Worm (Caenorhabditis elegans) whole organism, L4 larva: Measurements from ENCODE around the gene F55G1.7.
A peak's percentile ranks its signal among the peaks of the same experiment; 100 is the strongest.

ENCODE experiments used
- F49E8.2 ChIP-seq: sonication (generic microtip); optimal IDR thresholded peaks from 2 replicates; lab custom pipeline; 2016; ENCODE audit warnings: missing compliant biosample characterization, mild to moderate bottlenecking, missing genetic modification characterization, borderline replicate concordance
- Y75B8A.6 ChIP-seq: fragments of 200-800 bp; sonication (Bioruptor generic); IDR thresholded peaks from 2 replicates; pipeline ENCODE4 v1.3.6; 2022; ENCODE audit warnings: missing genetic modification reagents, missing genetic modification characterization, missing compliant biosample characterization
- ZK337.2 ChIP-seq: fragments of 200-800 bp; sonication (Bioruptor generic); IDR thresholded peaks from 2 replicates; pipeline ENCODE4 v1.3.6; 2022; ENCODE audit warnings: missing genetic modification reagents, missing genetic modification characterization, missing compliant biosample characterization
- ZK546.5 ChIP-seq, 2 experiments: sonication (generic microtip); optimal IDR thresholded peaks; 2 replicates each; lab custom pipeline; 2017; ENCODE audit warnings: missing biosample characterization in 2 of 2, missing genetic modification characterization in 2 of 2
- aha-1 ChIP-seq: fragments of 150-350 bp; peaks from one replicate; lab custom pipeline; 2014; ENCODE audit warnings: missing biosample characterization, missing genetic modification characterization
- aly-2 ChIP-seq: sonication (generic microtip); optimal IDR thresholded peaks from 2 replicates; lab custom pipeline; 2018; ENCODE audit warnings: missing biosample characterization, missing genetic modification characterization
- ama-1 ChIP-seq: fragments of 150-350 bp; optimal IDR thresholded peaks from 2 replicates; lab custom pipeline; 2014; ENCODE audit warnings: inconsistent platforms, mixed read lengths
- ceh-32 ChIP-seq: sonication (generic microtip); optimal IDR thresholded peaks from 2 replicates; lab custom pipeline; 2016; ENCODE audit warnings: mild to moderate bottlenecking, missing genetic modification characterization, missing compliant biosample characterization; ENCODE audit not compliant: poor library complexity
- ceh-44 ChIP-seq: fragments of 200-800 bp; sonication (Bioruptor generic); IDR thresholded peaks from 2 replicates; pipeline ENCODE4 v1.3.6; 2022; ENCODE audit warnings: missing genetic modification reagents, missing genetic modification characterization, missing compliant biosample characterization
- ceh-82 ChIP-seq: sonication (generic microtip); optimal IDR thresholded peaks from 2 replicates; lab custom pipeline; 2017; ENCODE audit warnings: missing biosample characterization, missing genetic modification characterization
- cey-2 ChIP-seq: sonication (generic microtip); optimal IDR thresholded peaks from 3 replicates; lab custom pipeline; 2017; ENCODE audit warnings: missing genetic modification characterization, mild to moderate bottlenecking, missing compliant biosample characterization, antibody characterized with exemption, borderline replicate concordance; ENCODE audit not compliant: insufficient read depth
- daf-12 ChIP-seq: fragments of 150-350 bp; optimal IDR thresholded peaks from 2 replicates; lab custom pipeline; 2014; ENCODE audit warnings: missing biosample characterization, missing genetic modification reagents, missing genetic modification characterization
- dmd-6 ChIP-seq: fragments of 200-800 bp; sonication (Bioruptor generic); IDR thresholded peaks from 2 replicates; pipeline ENCODE4 v1.3.6; 2022; ENCODE audit warnings: missing genetic modification reagents, missing genetic modification characterization, missing compliant biosample characterization
- dmd-8 ChIP-seq: fragments of 200-800 bp; sonication (Bioruptor generic); IDR thresholded peaks from 2 replicates; pipeline ENCODE4 v1.3.6; 2022; ENCODE audit warnings: missing genetic modification characterization, missing compliant biosample characterization
- dmd-9 ChIP-seq: fragments of 200-800 bp; sonication (Bioruptor generic); IDR thresholded peaks from 2 replicates; pipeline ENCODE4 v1.3.6; 2022; ENCODE audit warnings: missing genetic modification reagents, missing genetic modification characterization, missing compliant biosample characterization
- dpl-1 ChIP-seq: fragments of 150-350 bp; optimal IDR thresholded peaks from 2 replicates; lab custom pipeline; 2014; ENCODE audit warnings: missing biosample characterization, missing genetic modification reagents, missing genetic modification characterization
- dve-1 ChIP-seq: sonication (generic microtip); optimal IDR thresholded peaks from 2 replicates; lab custom pipeline; 2017; ENCODE audit warnings: antibody characterized with exemption, mild to moderate bottlenecking, missing genetic modification characterization, missing compliant biosample characterization; ENCODE audit not compliant: insufficient read depth
- egl-27 ChIP-seq: sonication (generic microtip); optimal IDR thresholded peaks from 3 replicates; lab custom pipeline; 2017; ENCODE audit warnings: missing biosample characterization, missing genetic modification reagents, missing genetic modification characterization
- egl-43 ChIP-seq: fragments of 200-800 bp; sonication (Bioruptor generic); IDR thresholded peaks from 2 replicates; pipeline ENCODE4 v1.3.6; 2022; ENCODE audit warnings: missing genetic modification reagents, missing genetic modification characterization, missing compliant biosample characterization
- fkh-10 ChIP-seq: fragments of 150-350 bp; optimal IDR thresholded peaks from 2 replicates; lab custom pipeline; 2014; ENCODE audit warnings: missing biosample characterization, missing genetic modification reagents, missing genetic modification characterization
- hlh-11 ChIP-seq: fragments of 200-800 bp; sonication (Bioruptor generic); optimal IDR thresholded peaks from 2 replicates; lab custom pipeline; 2018; ENCODE audit warnings: mild to moderate bottlenecking, missing genetic modification characterization, missing compliant biosample characterization
- jun-1 ChIP-seq: fragments of 150-350 bp; optimal IDR thresholded peaks from 2 replicates; lab custom pipeline; 2014; ENCODE audit warnings: missing biosample characterization, missing genetic modification reagents, missing genetic modification characterization
- lim-7 ChIP-seq: fragments of 200-800 bp; sonication (Bioruptor generic); IDR thresholded peaks from 2 replicates; pipeline ENCODE4 v1.3.6; 2022; ENCODE audit warnings: missing genetic modification characterization, missing compliant biosample characterization
- lin-1 ChIP-seq: fragments of 200-800 bp; sonication (Bioruptor generic); IDR thresholded peaks from 2 replicates; pipeline ENCODE4 v1.3.6; 2022; ENCODE audit warnings: missing genetic modification reagents, missing genetic modification characterization, missing compliant biosample characterization
- lin-13 ChIP-seq: fragments of 150-350 bp; optimal IDR thresholded peaks from 2 replicates; lab custom pipeline; 2014; ENCODE audit warnings: missing biosample characterization, missing genetic modification reagents, missing genetic modification characterization
- lin-38 ChIP-seq: fragments of 200-800 bp; sonication (Bioruptor generic); IDR thresholded peaks from 2 replicates; pipeline ENCODE4 v1.3.6; 2022; ENCODE audit warnings: missing genetic modification reagents, missing genetic modification characterization, missing compliant biosample characterization
- lir-3 ChIP-seq: sonication (generic microtip); optimal IDR thresholded peaks from 2 replicates; lab custom pipeline; 2016; ENCODE audit warnings: mild to moderate bottlenecking, missing genetic modification characterization, missing compliant biosample characterization
- madf-9 ChIP-seq: fragments of 200-800 bp; sonication (Bioruptor generic); conservative IDR thresholded peaks from 2 replicates; pipeline ENCODE4 v1.3.6; 2022; ENCODE audit warnings: missing genetic modification reagents, missing genetic modification characterization, missing compliant biosample characterization
- mxl-2 ChIP-seq: fragments of 200-800 bp; sonication (Bioruptor generic); conservative IDR thresholded peaks from 2 replicates; pipeline ENCODE4 v1.3.6; 2022; ENCODE audit warnings: missing genetic modification reagents, missing genetic modification characterization, missing compliant biosample characterization
- nhr-10 ChIP-seq: fragments of 150-350 bp; optimal IDR thresholded peaks from 2 replicates; lab custom pipeline; 2014; ENCODE audit warnings: missing biosample characterization, missing genetic modification characterization
- nhr-102 ChIP-seq: sonication (generic microtip); optimal IDR thresholded peaks from 2 replicates; lab custom pipeline; 2016; ENCODE audit warnings: mild to moderate bottlenecking, missing genetic modification characterization, moderate library complexity, missing compliant biosample characterization
- nhr-111 ChIP-seq: fragments of 200-800 bp; sonication (Bioruptor generic); optimal IDR thresholded peaks from 2 replicates; lab custom pipeline; 2018; ENCODE audit warnings: mild to moderate bottlenecking, missing genetic modification characterization, missing compliant biosample characterization
- nhr-237 ChIP-seq: sonication (generic microtip); optimal IDR thresholded peaks from 2 replicates; lab custom pipeline; 2017; ENCODE audit warnings: missing biosample characterization, missing genetic modification characterization
- nhr-25 ChIP-seq: sonication (generic microtip); optimal IDR thresholded peaks from 2 replicates; lab custom pipeline; 2017; ENCODE audit warnings: missing genetic modification characterization, mild to moderate bottlenecking, missing compliant biosample characterization, antibody characterized with exemption, moderate library complexity, borderline replicate concordance; ENCODE audit not compliant: insufficient read depth
- nhr-28 ChIP-seq: fragments of 150-350 bp; optimal IDR thresholded peaks from 2 replicates; lab custom pipeline; 2014; ENCODE audit warnings: missing biosample characterization, missing genetic modification characterization
- nhr-41 ChIP-seq: fragments of 200-800 bp; sonication (Bioruptor generic); IDR thresholded peaks from 2 replicates; pipeline ENCODE4 v1.3.6; 2022; ENCODE audit warnings: missing genetic modification reagents, missing genetic modification characterization, missing compliant biosample characterization
- nhr-42 ChIP-seq: fragments of 200-800 bp; sonication (Bioruptor generic); IDR thresholded peaks from 2 replicates; pipeline ENCODE4 v1.3.6; 2022; ENCODE audit warnings: missing genetic modification characterization, missing compliant biosample characterization
- nhr-6 ChIP-seq: fragments of 150-350 bp; optimal IDR thresholded peaks from 2 replicates; lab custom pipeline; 2014; ENCODE audit warnings: missing biosample characterization, missing genetic modification characterization
- nhr-77 ChIP-seq: fragments of 150-350 bp; optimal IDR thresholded peaks from 2 replicates; lab custom pipeline; 2014; ENCODE audit warnings: missing biosample characterization, missing genetic modification characterization
- rbr-2 ChIP-seq: sonication (generic microtip); optimal IDR thresholded peaks from 2 replicates; lab custom pipeline; 2016; ENCODE audit warnings: missing genotype, missing genetic modification characterization, missing compliant biosample characterization
- sdz-12 ChIP-seq: fragments of 200-800 bp; sonication (Bioruptor generic); optimal IDR thresholded peaks from 2 replicates; lab custom pipeline; 2018; ENCODE audit warnings: mild to moderate bottlenecking, missing genetic modification characterization, missing compliant biosample characterization
- snpc-1.2 ChIP-seq: fragments of 200-800 bp; sonication (Bioruptor generic); IDR thresholded peaks from 2 replicates; pipeline ENCODE4 v1.3.6; 2022; ENCODE audit warnings: missing genetic modification reagents, missing genetic modification characterization, missing compliant biosample characterization
- spr-1 ChIP-seq: sonication (generic microtip); optimal IDR thresholded peaks from 2 replicates; lab custom pipeline; 2016; ENCODE audit warnings: mild to moderate bottlenecking, missing genetic modification characterization, missing compliant biosample characterization
- tag-97 ChIP-seq: fragments of 200-800 bp; sonication (Bioruptor generic); IDR thresholded peaks from 2 replicates; pipeline ENCODE4 v1.3.6; 2022; ENCODE audit warnings: missing genetic modification characterization, missing compliant biosample characterization
- unc-39 ChIP-seq: sonication (generic microtip); optimal IDR thresholded peaks from 2 replicates; lab custom pipeline; 2017; ENCODE audit warnings: missing biosample characterization, missing genetic modification characterization
- unc-62 ChIP-seq, 3 experiments: fragments of 150-350 bp in 1 of 3; sonication (generic microtip); optimal IDR thresholded peaks in 2 of 3; peaks in 1 of 3; 1 replicate in 1 of 3; 2 replicates in 2 of 3; lab custom pipeline; 2014 to 2017; ENCODE audit warnings: missing biosample characterization in 3 of 3, missing genetic modification characterization in 3 of 3, missing genetic modification reagents in 3 of 3, missing genotype in 1 of 3
- zag-1 ChIP-seq: fragments of 150-350 bp; optimal IDR thresholded peaks from 2 replicates; lab custom pipeline; 2014; ENCODE audit warnings: missing biosample characterization, missing genetic modification characterization
- zfp-2 ChIP-seq: sonication (generic microtip); optimal IDR thresholded peaks from 2 replicates; lab custom pipeline; 2016; ENCODE audit warnings: mild to moderate bottlenecking, missing genetic modification characterization, missing compliant biosample characterization
- zip-11 ChIP-seq: fragments of 200-800 bp; sonication (Bioruptor generic); IDR thresholded peaks from 2 replicates; pipeline ENCODE4 v1.3.6; 2022; ENCODE audit warnings: missing genetic modification characterization, missing compliant biosample characterization

Gene F55G1.7

ce11 chrIV:7487554-7488456, 18.2 kb upstream of the F55G1.7 start, which contains the start of the genes his-60 and his-59:
Gene his-60 (minus strand): TSS chrIV:7487992.
Gene his-59 (plus strand): TSS chrIV:7488249.
- TF ChIP-seq zip-11, result no peak
- no peak for TF ChIP-seq ZK337.2 (GFP tag; lab: Robert Waterston, UW)
- TF ChIP-seq snpc-1.2 (GFP tag; lab: Robert Waterston, UW), result peak; percentile 57
- peak; percentile 89 for TF ChIP-seq F49E8.2 (tag; lab: Kevin White, UChicago)
- TF ChIP-seq aha-1 (tag; lab: Kevin White, UChicago), result peak; percentile 51
- no peak for TF ChIP-seq ceh-82 (tag; lab: Kevin White, UChicago)
- TF ChIP-seq nhr-6 (tag; lab: Kevin White, UChicago), result peak; percentile 82
- TF ChIP-seq unc-62 (GFP tag; optimal IDR thresholded peaks at IDR 0.05 in 1 of 2; lab: Kevin White, UChicago), result no peak
- no peak for TF ChIP-seq unc-62 (tag; optimal IDR thresholded peaks at IDR 0.05; lab: Kevin White, UChicago)
- TF ChIP-seq nhr-42 (GFP tag; lab: Robert Waterston, UW), result peak; percentile 46; the same call in 1 of the 2 replicates
- TF ChIP-seq sdz-12 (GFP tag; lab: Kevin White, UChicago), result no peak
- peak; percentile 27 for TF ChIP-seq nhr-25 (tag; lab: Kevin White, UChicago)
- TF ChIP-seq dve-1 (tag; lab: Kevin White, UChicago), result peak; percentile 98
- TF ChIP-seq zfp-2 (tag; lab: Kevin White, UChicago), result no peak
- TF ChIP-seq ZK546.5 (tag; optimal IDR thresholded peaks at IDR 0.05; lab: Kevin White, UChicago), result no peak
- TF ChIP-seq unc-39, result no peak
- no peak for TF ChIP-seq ceh-44 (GFP tag; lab: Robert Waterston, UW)
- no peak for TF ChIP-seq nhr-77
- TF ChIP-seq hlh-11 (tag; lab: Kevin White, UChicago), result peak; percentile 76
- TF ChIP-seq nhr-28, result no peak
- no peak for TF ChIP-seq fkh-10
- TF ChIP-seq spr-1 (tag; lab: Kevin White, UChicago), result no peak
- TF ChIP-seq daf-12 (tag; lab: Kevin White, UChicago), result no peak
- TF ChIP-seq madf-9, result no peak
- TF ChIP-seq lin-1, result peak; percentile 37; the same call in 1 of the 2 replicates
- no peak for TF ChIP-seq nhr-10 (tag; lab: Kevin White, UChicago)
- TF ChIP-seq dpl-1 (GFP tag; lab: Kevin White, UChicago), result peak; percentile 43
- TF ChIP-seq cey-2 (tag; lab: Kevin White, UChicago), result no peak
- peak; percentile 80 for TF ChIP-seq nhr-102
- TF ChIP-seq mxl-2 (GFP tag; lab: Robert Waterston, UW), result no peak
- peak; percentile 55 for TF ChIP-seq rbr-2 (tag; lab: Kevin White, UChicago)
- TF ChIP-seq dmd-6, result no peak
- peak; percentile 84 for TF ChIP-seq dmd-8 (GFP tag; lab: Robert Waterston, UW)
- peak; percentile 50 for TF ChIP-seq ama-1 (lab: Kevin White, UChicago)
- TF ChIP-seq ceh-32 (tag; lab: Kevin White, UChicago), result no peak
- TF ChIP-seq nhr-111, result no peak
- no peak for TF ChIP-seq dmd-9 (GFP tag; lab: Robert Waterston, UW)
- no peak for TF ChIP-seq zag-1 (tag; lab: Kevin White, UChicago)
- no peak for TF ChIP-seq aly-2
- TF ChIP-seq jun-1, result no peak
- TF ChIP-seq lin-13 (GFP tag; lab: Kevin White, UChicago), result no peak
- no peak for TF ChIP-seq nhr-41
- TF ChIP-seq egl-43 (GFP tag; lab: Robert Waterston, UW), result peak; percentile 77
- TF ChIP-seq lim-7, result peak; percentile 85
- no peak for TF ChIP-seq egl-27
- no peak for TF ChIP-seq nhr-237 (tag; lab: Kevin White, UChicago)
- no peak for TF ChIP-seq tag-97
- TF ChIP-seq lir-3 (tag; lab: Kevin White, UChicago), result no peak
- no peak for TF ChIP-seq Y75B8A.6 (GFP tag; lab: Robert Waterston, UW)
- peak; percentile 48 for TF ChIP-seq lin-38 (GFP tag; lab: Robert Waterston, UW)
